Fruit fly (Drosophila melanogaster): ENCODE measurements around the gene Nhe1.
A peak's percentile ranks its signal among the peaks of the same experiment; 100 is the strongest.

Nhe1 gene

dm6 chr2L:109098-109799, 2.7 kb upstream of the Nhe1 start (continued):
- TF ChIP-seq ranshi (GFP tag; IDR thresholded peaks at IDR 0.05) (no peak), maf-S (GFP tag; optimal IDR thresholded peaks at IDR 0.05) (no peak), Nf-YC (tag; optimal IDR thresholded peaks at IDR 0.05) (no peak), wek (GFP tag; optimal IDR thresholded peaks at IDR 0.05) (no peak), Opbp (GFP tag; IDR thresholded peaks at IDR 0.05; ENCODE audit: partially characterized antibody) (no peak), CG16813 (GFP tag; IDR thresholded peaks at IDR 0.05; ENCODE audit: partially characterized antibody) (no peak), kay (GFP tag; optimal IDR thresholded peaks at IDR 0.05) (no peak), pros (GFP tag; optimal IDR thresholded peaks at IDR 0.05) (peak; percentile 21), mam (GFP tag; optimal IDR thresholded peaks at IDR 0.05) (no peak), gce (GFP tag; IDR thresholded peaks at IDR 0.05) (no peak), CG11398 (GFP tag; optimal IDR thresholded peaks at IDR 0.05) (no peak), seq (GFP tag; IDR thresholded peaks at IDR 0.05) (no peak), CG6813 (GFP tag; optimal IDR thresholded peaks at IDR 0.05) (no peak), lmd (GFP tag; IDR thresholded peaks at IDR 0.05) (no peak), phol (tag; optimal IDR thresholded peaks at IDR 0.05) (no peak), CG8478 (optimal IDR thresholded peaks at IDR 0.05) (no peak), Rx (GFP tag; IDR thresholded peaks at IDR 0.05) (no peak), CG31441 (GFP tag; IDR thresholded peaks at IDR 0.05) (no peak), Fer1 (GFP tag; optimal IDR thresholded peaks at IDR 0.05) (peak; percentile 32), Gsc (GFP tag; IDR thresholded peaks at IDR 0.05) (no peak), hbn (GFP tag; IDR thresholded peaks at IDR 0.05; ENCODE audit: partially characterized antibody) (no peak), CG13624 (GFP tag; optimal IDR thresholded peaks at IDR 0.05) (peak; percentile 34), CG7357 (GFP tag; IDR thresholded peaks at IDR 0.05) (no peak), CG31365 (tag; optimal IDR thresholded peaks at IDR 0.05) (no peak), Dad (GFP tag; optimal IDR thresholded peaks at IDR 0.05) (no peak), CG33557 (GFP tag; optimal IDR thresholded peaks at IDR 0.05) (no peak), chinmo (GFP tag; IDR thresholded peaks at IDR 0.05; ENCODE audit: partially characterized antibody) (peak; percentile 86; the same call in 3 of the 4 replicates), pnt (GFP tag; optimal IDR thresholded peaks at IDR 0.05) (no peak), corto (GFP tag; optimal IDR thresholded peaks at IDR 0.05) (no peak), Mes4 (GFP tag; optimal IDR thresholded peaks at IDR 0.05) (no peak), Camta (GFP tag; optimal IDR thresholded peaks at IDR 0.05) (no peak), CG9876 (GFP tag; optimal IDR thresholded peaks at IDR 0.05) (no peak), CG7372 (GFP tag; IDR thresholded peaks at IDR 0.05) (no peak), CG7556 (GFP tag; optimal IDR thresholded peaks at IDR 0.05) (no peak), CHES-1-like (GFP tag; optimal IDR thresholded peaks at IDR 0.05) (no peak), CG17361 (GFP tag; IDR thresholded peaks at IDR 0.05) (no peak), pzg (GFP tag; optimal IDR thresholded peaks at IDR 0.05) (no peak), CG3726 (GFP tag; IDR thresholded peaks at IDR 0.05) (no peak), crol (GFP tag; IDR thresholded peaks at IDR 0.05) (no peak), CG9817 (tag; optimal IDR thresholded peaks at IDR 0.05) (no peak)

Measured in whole organism, embryonic.